Worm (Caenorhabditis elegans) whole organism, late embryonic: ENCODE data around the gene sam-4.
A peak's percentile ranks its signal among the peaks of the same experiment; 100 is the strongest.

Source experiments
- ama-1 ChIP-seq: fragments of 150-350 bp; optimal IDR thresholded peaks from 2 replicates; lab custom pipeline; 2014
- ceh-22 ChIP-seq: sonication (generic microtip); optimal IDR thresholded peaks from 2 replicates; lab custom pipeline; 2017; ENCODE audit warnings: missing biosample characterization, missing genetic modification characterization
- ceh-48 ChIP-seq: sonication (generic microtip); optimal IDR thresholded peaks from 2 replicates; lab custom pipeline; 2016; ENCODE audit warnings: missing genetic modification characterization, inconsistent platforms, missing compliant biosample characterization
- dve-1 ChIP-seq: sonication (generic microtip); optimal IDR thresholded peaks from 2 replicates; lab custom pipeline; 2017; ENCODE audit warnings: antibody characterized with exemption, mild to moderate bottlenecking, missing genetic modification characterization, missing compliant biosample characterization
- elt-2 ChIP-seq: sonication (generic microtip); optimal IDR thresholded peaks from 2 replicates; lab custom pipeline; 2016; ENCODE audit warnings: missing genetic modification reagents, missing genetic modification characterization, missing compliant biosample characterization
- pax-1 ChIP-seq: fragments of 150-350 bp; optimal IDR thresholded peaks from 2 replicates; lab custom pipeline; 2014; ENCODE audit warnings: missing biosample characterization, missing genetic modification characterization
- pros-1 ChIP-seq: fragments of 150-350 bp; optimal IDR thresholded peaks from 2 replicates; lab custom pipeline; 2014; ENCODE audit warnings: missing biosample characterization, missing genetic modification reagents, missing genetic modification characterization

The sam-4 gene

ce11 chrII:5599326-5600044 lies 49.6 kb downstream of the sam-4 start, which contains the start of gene C17G10.10:
Gene C17G10.10, minus strand, starts transcription at chrII:5599376.
- TF ChIP-seq ceh-48 (tag; lab: Kevin White, UChicago) (no peak), ama-1 (peak; percentile 17), elt-2 (peak; percentile 70), ceh-22 (tag; lab: Kevin White, UChicago) (no peak), pax-1 (tag; lab: Kevin White, UChicago) (no peak), pros-1 (no peak), dve-1 (tag; lab: Kevin White, UChicago) (peak; percentile 35)
